Fruit fly (Drosophila melanogaster) S2 (cell line): ENCODE data around the gene Ide.

Source experiments
- CG8478 ChIP-seq: fragments of >200 bp; optimal IDR thresholded peaks from 2 replicates; lab custom pipeline; 2018
- CTCF ChIP-seq, 2 experiments: fragments of >200 bp; optimal IDR thresholded peaks; 2 replicates each; lab custom pipeline; 2018

Gene Ide

dm6 chr3L:20342334-20342733 is 33.4 kb downstream of the Ide start, which contains the start of gene Spn77Bc:
Gene Spn77Bc (plus strand): TSS chr3L:20342634.
- no peak for TF ChIP-seq CTCF (optimal IDR thresholded peaks at IDR 0.05; lab: Kevin White, UChicago)
- no peak for TF ChIP-seq CG8478 (lab: Kevin White, UChicago)
